Worm (Caenorhabditis elegans): Measurements from ENCODE around the gene fnip-2.

- TF ChIP-seq unc-55 (GFP tag; optimal IDR thresholded peaks at IDR 0.05) (no peak), Y22D7AL.16 (tag; optimal IDR thresholded peaks at IDR 0.05) (no peak), ceh-6 (GFP tag; optimal IDR thresholded peaks at IDR 0.05) (no peak), pqm-1 (tag; optimal IDR thresholded peaks at IDR 0.05) (no peak), ceh-18 (tag; optimal IDR thresholded peaks at IDR 0.05) (no peak)
These were observed 23.9 kb upstream of the fnip-2 start, which contains the start of gene Y71G10AR.4 for ce11 chrIV:2198741-2199140.

Measured in whole organism, late embryonic.